Fruit fly (Drosophila melanogaster) Kc167 (cell line): ENCODE results near the gene CCAP-R.

ENCODE experiments used
- Myc ChIP-seq: fragments of >200 bp; optimal IDR thresholded peaks from 2 replicates; lab custom pipeline; 2017; ENCODE audit warnings: missing external identifiers
- Sin3A ChIP-seq: fragments of >200 bp; optimal IDR thresholded peaks from 2 replicates; lab custom pipeline; 2018; ENCODE audit warnings: missing external identifiers

dm6 chr3R:25999611-26000010 is 43.5 kb upstream of the CCAP-R start:
- no peak for TF ChIP-seq Sin3A (lab: Kevin White, UChicago)
- TF ChIP-seq Myc: no peak
